Worm (Caenorhabditis elegans) whole organism, mixed stage, embryonic: ENCODE measurements around the gene npr-18.

Experiments
- M03D4.4 ChIP-seq: sonication (generic microtip); optimal IDR thresholded peaks from 2 replicates; lab custom pipeline; 2017; ENCODE audit warnings: mild to moderate bottlenecking, missing genetic modification characterization, missing compliant biosample characterization
- ces-1 ChIP-seq: fragments of 150-350 bp; optimal IDR thresholded peaks from 2 replicates; lab custom pipeline; 2014; ENCODE audit warnings: missing biosample characterization, missing genetic modification reagents, missing genetic modification characterization
- elt-1 ChIP-seq: sonication (generic microtip); optimal IDR thresholded peaks from 2 replicates; lab custom pipeline; 2017; ENCODE audit warnings: missing genetic modification characterization, mild to moderate bottlenecking, missing compliant biosample characterization, antibody characterized with exemption, moderate library complexity, borderline replicate concordance; ENCODE audit not compliant: insufficient read depth
- elt-3 ChIP-seq: fragments of 150-350 bp; optimal IDR thresholded peaks from 2 replicates; lab custom pipeline; 2014; ENCODE audit warnings: missing biosample characterization, missing genetic modification characterization
- ham-2 ChIP-seq: fragments of 200-800 bp; sonication (Bioruptor generic); optimal IDR thresholded peaks from 2 replicates; lab custom pipeline; 2018; ENCODE audit warnings: mild to moderate bottlenecking, missing genetic modification characterization, missing compliant biosample characterization
- lsy-2 ChIP-seq: fragments of 150-350 bp; optimal IDR thresholded peaks from 2 replicates; lab custom pipeline; 2014; ENCODE audit warnings: missing biosample characterization, missing genetic modification characterization
- nhr-12 ChIP-seq: fragments of 150-350 bp; optimal IDR thresholded peaks from 2 replicates; lab custom pipeline; 2014; ENCODE audit warnings: missing biosample characterization, missing genetic modification characterization
- nhr-237 ChIP-seq: fragments of 150-350 bp; optimal IDR thresholded peaks from 2 replicates; lab custom pipeline; 2014; ENCODE audit warnings: missing biosample characterization, missing genetic modification characterization
- nhr-28 ChIP-seq: fragments of 150-350 bp; optimal IDR thresholded peaks from 2 replicates; lab custom pipeline; 2014; ENCODE audit warnings: missing biosample characterization, missing genetic modification characterization
- pha-4 ChIP-seq: fragments of 150-350 bp; optimal IDR thresholded peaks from 2 replicates; lab custom pipeline; 2018; ENCODE audit warnings: missing biosample characterization, missing genetic modification reagents, missing genetic modification characterization
- snpc-4 ChIP-seq: fragments of 150-350 bp; optimal IDR thresholded peaks from 2 replicates; lab custom pipeline; 2014; ENCODE audit warnings: missing biosample characterization, missing genetic modification characterization
- tbx-8 ChIP-seq: fragments of 200-800 bp; sonication (Bioruptor generic); optimal IDR thresholded peaks from 2 replicates; lab custom pipeline; 2018; ENCODE audit warnings: mild to moderate bottlenecking, missing genetic modification characterization, moderate library complexity, missing compliant biosample characterization
- unc-62 ChIP-seq: fragments of 150-350 bp; optimal IDR thresholded peaks from 2 replicates; lab custom pipeline; 2014; ENCODE audit warnings: missing biosample characterization, missing genetic modification reagents, missing genetic modification characterization
- ztf-11 ChIP-seq: fragments of 150-350 bp; optimal IDR thresholded peaks from 2 replicates; lab custom pipeline; 2014; ENCODE audit warnings: missing biosample characterization, missing genetic modification characterization

DNA sequence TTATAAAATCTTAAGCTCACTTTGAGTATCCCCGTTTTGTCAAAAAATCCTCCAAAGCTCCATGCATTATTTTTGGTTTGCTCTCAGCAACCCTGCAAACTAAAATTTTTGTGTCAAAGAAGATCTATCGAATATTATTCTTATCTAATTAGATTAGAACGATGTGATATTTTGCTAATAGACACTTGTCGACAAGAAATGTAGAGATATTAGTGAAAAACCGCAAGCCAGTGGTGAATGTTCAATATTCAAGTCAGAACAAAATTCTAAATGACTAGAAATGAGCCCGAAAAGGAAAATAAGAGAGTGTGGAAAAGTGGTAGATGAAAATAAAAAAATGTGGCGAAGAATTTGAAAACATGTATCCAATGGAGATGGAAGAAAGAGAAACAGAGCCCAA lies 15.7 kb upstream of the npr-18 start, which contains the start of gene C43C3.4:
- TF ChIP-seq unc-62 (no peak), pha-4 (tag; lab: Kevin White, UChicago) (no peak), ham-2 (GFP tag; lab: Kevin White, UChicago) (no peak), snpc-4 (tag; lab: Kevin White, UChicago) (no peak), elt-3 (tag; lab: Kevin White, UChicago) (no peak), ztf-11 (tag; lab: Kevin White, UChicago) (no peak), nhr-12 (tag; lab: Kevin White, UChicago) (no peak), M03D4.4 (tag; lab: Kevin White, UChicago) (no peak), nhr-28 (no peak), ces-1 (GFP tag; lab: Kevin White, UChicago) (no peak), lsy-2 (tag; lab: Kevin White, UChicago) (no peak), tbx-8 (GFP tag; lab: Kevin White, UChicago) (no peak), nhr-237 (no peak), elt-1 (tag; lab: Kevin White, UChicago) (no peak)
